Worm (Caenorhabditis elegans) whole organism, midembryonic: ENCODE results near the gene C16C10.8.
A peak's percentile ranks its signal among the peaks of the same experiment; 100 is the strongest.

ENCODE experiments used
- T22C8.4 ChIP-seq: fragments of 200-800 bp; sonication (Bioruptor generic); IDR thresholded peaks from 2 replicates; pipeline ENCODE4 v1.3.6; 2022; ENCODE audit warnings: missing genetic modification characterization, missing compliant biosample characterization
- cog-1 ChIP-seq: sonication (generic microtip); optimal IDR thresholded peaks from 2 replicates; lab custom pipeline; 2016; ENCODE audit warnings: missing genetic modification characterization, missing compliant biosample characterization
- flt-1 ChIP-seq: fragments of 200-800 bp; sonication (Bioruptor generic); IDR thresholded peaks from 2 replicates; pipeline ENCODE4 v1.3.6; 2022; ENCODE audit warnings: missing genetic modification characterization, missing compliant biosample characterization
- klf-2 ChIP-seq: fragments of 200-800 bp; sonication (Bioruptor generic); conservative IDR thresholded peaks from 2 replicates; pipeline ENCODE4 v1.3.6; 2022; ENCODE audit warnings: missing genetic modification reagents, missing genetic modification characterization, missing compliant biosample characterization
- med-1 ChIP-seq: sonication (generic microtip); optimal IDR thresholded peaks from 2 replicates; lab custom pipeline; 2017; ENCODE audit warnings: missing genetic modification characterization, mild to moderate bottlenecking, missing compliant biosample characterization, antibody characterized with exemption, missing genetic modification reagents; ENCODE audit not compliant: insufficient read depth
- ref-1 ChIP-seq: fragments of 200-800 bp; sonication (Bioruptor generic); conservative IDR thresholded peaks from 2 replicates; pipeline ENCODE4 v1.3.6; 2022; ENCODE audit warnings: missing genetic modification reagents, missing genetic modification characterization, missing compliant biosample characterization
- tab-1 ChIP-seq: fragments of 200-800 bp; sonication (Bioruptor generic); IDR thresholded peaks from 2 replicates; pipeline ENCODE4 v1.3.6; 2022; ENCODE audit warnings: missing genetic modification characterization, missing compliant biosample characterization
- ztf-23 ChIP-seq: fragments of 200-800 bp; sonication (Bioruptor generic); IDR thresholded peaks from 2 replicates; pipeline ENCODE4 v1.3.6; 2022; ENCODE audit warnings: missing genetic modification reagents, missing genetic modification characterization, missing compliant biosample characterization
- ztf-29 ChIP-seq: fragments of 200-800 bp; sonication (Bioruptor generic); IDR thresholded peaks from 2 replicates; pipeline ENCODE4 v1.3.6; 2022; ENCODE audit warnings: missing genetic modification reagents, missing genetic modification characterization, missing compliant biosample characterization

DNA sequence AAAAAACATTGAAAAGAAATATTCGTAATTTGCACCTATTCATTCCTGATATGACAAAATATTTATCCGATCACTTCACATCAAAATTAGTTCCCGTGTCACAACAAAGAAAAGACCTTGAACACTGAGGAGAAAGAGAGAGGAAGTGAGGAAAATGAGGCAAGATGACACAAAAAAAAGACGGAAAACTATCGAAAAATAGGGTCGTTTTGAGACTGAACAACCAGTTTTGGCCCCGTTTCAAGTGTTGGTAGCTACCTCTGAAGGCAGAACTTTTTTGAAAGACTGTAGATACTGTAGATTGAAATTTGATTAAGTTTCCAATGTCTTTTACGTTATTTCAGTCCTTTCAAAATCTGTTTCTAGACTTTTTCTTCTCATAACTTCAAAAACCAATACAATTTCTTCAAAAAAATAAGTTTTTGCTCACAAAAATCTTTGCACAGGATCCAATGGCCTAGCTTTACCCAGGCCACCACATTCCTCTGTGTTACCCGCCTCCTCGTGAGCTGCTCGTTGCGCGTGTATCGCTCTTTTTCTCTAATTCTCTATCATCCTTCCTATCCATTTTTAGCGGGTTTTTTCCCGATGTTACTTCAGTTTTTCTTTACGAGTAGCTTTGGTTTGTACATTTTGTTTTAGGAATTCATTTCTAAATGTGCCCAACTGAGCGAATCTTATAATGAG is 32.5 kb upstream of the C16C10.8 start:
- TF ChIP-seq tab-1 (GFP tag; lab: Robert Waterston, UW) (no peak; the same call in 1 of the 2 replicates), ref-1 (GFP tag; lab: Robert Waterston, UW) (no peak), med-1 (GFP tag; lab: Kevin White, UChicago) (no peak), cog-1 (tag; lab: Kevin White, UChicago) (peak; percentile 47), flt-1 (GFP tag; lab: Robert Waterston, UW) (no peak), ztf-29 (GFP tag; lab: Robert Waterston, UW) (no peak), klf-2 (GFP tag; lab: Robert Waterston, UW) (no peak), T22C8.4 (GFP tag; lab: Robert Waterston, UW) (no peak), ztf-23 (peak; percentile 75)
